Fruit fly (Drosophila melanogaster): ENCODE data around the gene CG17122.

The CG17122 gene

DNA sequence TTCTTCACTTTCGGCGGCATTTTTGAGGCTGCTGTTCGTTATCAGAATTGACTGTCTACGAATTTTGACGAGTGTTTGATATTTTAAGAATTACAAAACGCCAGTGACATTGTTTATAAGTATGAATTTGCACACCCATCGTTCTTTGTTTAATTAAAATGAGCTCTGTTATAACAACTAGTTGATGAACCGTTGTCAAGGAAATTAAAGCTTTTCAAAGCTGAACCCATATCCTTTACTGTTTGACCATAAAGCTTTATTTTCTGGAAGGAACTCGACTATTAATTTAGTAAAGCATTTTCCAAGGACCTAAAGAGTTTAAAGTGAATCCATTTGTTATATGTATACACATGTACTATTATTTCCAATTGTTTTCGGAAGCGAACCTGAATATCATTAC lies at the start of gene CG17122:
CG17122 (minus strand) TSS at position 101 of the 400 bp plus-strand sequence.
- TF ChIP-seq ems (GFP tag; optimal IDR thresholded peaks at IDR 0.05), result no peak
- no peak for TF ChIP-seq gsb-n (tag; optimal IDR thresholded peaks at IDR 0.05)
- no peak for TF ChIP-seq CG7357 (GFP tag; IDR thresholded peaks at IDR 0.05)
- TF ChIP-seq CG10431 (GFP tag; optimal IDR thresholded peaks at IDR 0.05), result no peak
- TF ChIP-seq mirr (GFP tag; optimal IDR thresholded peaks at IDR 0.05), result no peak
- TF ChIP-seq CG8359 (GFP tag; optimal IDR thresholded peaks at IDR 0.05; ENCODE audit: borderline replicate concordance), result no peak
- TF ChIP-seq C15 (GFP tag; IDR thresholded peaks at IDR 0.05), result no peak
- no peak for TF ChIP-seq CG33557 (GFP tag; optimal IDR thresholded peaks at IDR 0.05)
- TF ChIP-seq unc-4 (GFP tag; IDR thresholded peaks at IDR 0.05; ENCODE audit: partially characterized antibody), result no peak
- TF ChIP-seq Doc2 (GFP tag; IDR thresholded peaks at IDR 0.05), result no peak

DNA sequence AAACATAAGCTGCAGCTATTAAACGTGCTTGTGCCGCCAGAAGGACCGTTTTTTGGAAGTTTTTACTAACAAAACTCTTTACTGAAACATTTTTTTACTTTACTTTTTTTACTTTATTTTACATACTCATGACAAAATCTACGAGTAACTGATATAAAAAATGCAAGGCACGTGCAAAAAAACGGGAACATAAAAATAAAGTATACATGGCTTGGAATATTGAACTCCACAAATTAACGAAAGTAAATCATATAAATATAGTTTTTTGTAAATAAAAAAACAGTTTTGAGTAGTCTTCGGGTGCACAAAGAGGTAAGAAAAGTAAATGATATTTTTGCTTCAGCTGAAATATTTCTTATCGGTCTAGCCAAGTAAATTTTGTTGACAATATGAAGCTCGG lies 45.5 kb upstream of the CG17122 start, which contains the start of gene Spn77Bb:
Spn77Bb (plus strand) TSS at position 301 of the 400 bp plus-strand sequence.
- TF ChIP-seq bowl (GFP tag; IDR thresholded peaks at IDR 0.05) (no peak), CG9932 (GFP tag; IDR thresholded peaks at IDR 0.05) (no peak), CG4360 (GFP tag; IDR thresholded peaks at IDR 0.05) (no peak)

DNA sequence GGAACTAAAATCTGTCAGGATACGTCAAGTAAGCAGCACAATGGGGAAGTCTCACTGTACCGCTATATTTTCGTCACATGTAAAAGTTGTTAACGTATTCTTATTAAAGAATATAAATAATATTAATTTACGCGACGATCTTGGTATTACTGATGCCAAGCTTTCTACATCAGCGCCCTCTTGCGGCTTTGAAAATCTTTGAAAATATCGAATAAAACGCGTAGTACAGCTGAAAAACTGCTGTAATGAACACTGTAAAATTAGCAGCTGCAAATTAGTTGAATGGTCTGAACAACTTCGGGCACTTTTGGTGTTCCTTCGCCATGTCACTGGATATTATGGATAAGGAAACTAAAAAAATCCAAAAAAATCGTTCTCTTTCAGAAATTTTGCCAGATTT lies 44.9 kb upstream of the CG17122 start:
- TF ChIP-seq CG31388 (GFP tag; optimal IDR thresholded peaks at IDR 0.05), result no peak
- no peak for TF ChIP-seq sd (tag; optimal IDR thresholded peaks at IDR 0.05)
- no peak for TF ChIP-seq ro (GFP tag; IDR thresholded peaks at IDR 0.05)
- TF ChIP-seq Bgb (GFP tag; IDR thresholded peaks at IDR 0.05; ENCODE audit: partially characterized antibody), result peak; percentile 65
- peak; percentile 82 for TF ChIP-seq CG2199 (GFP tag; IDR thresholded peaks at IDR 0.05)
- TF ChIP-seq CG15073 (GFP tag; optimal IDR thresholded peaks at IDR 0.05), result no peak
- no peak for TF ChIP-seq fd3F (GFP tag; optimal IDR thresholded peaks at IDR 0.05)
- TF ChIP-seq Nf-YA (GFP tag; IDR thresholded peaks at IDR 0.05), result no peak
- TF ChIP-seq Atf3 (GFP tag; optimal IDR thresholded peaks at IDR 0.05), result no peak
- no peak for TF ChIP-seq mam (GFP tag; optimal IDR thresholded peaks at IDR 0.05)
- no peak for TF ChIP-seq Sox100B (GFP tag; optimal IDR thresholded peaks at IDR 0.05)
- TF ChIP-seq CG6791 (GFP tag; IDR thresholded peaks at IDR 0.05; ENCODE audit: partially characterized antibody), result peak; percentile 51; the same call in 2 of the 3 replicates
- TF ChIP-seq CG1024 (GFP tag; IDR thresholded peaks at IDR 0.05), result no peak
- no peak for TF ChIP-seq Dref (GFP tag; IDR thresholded peaks at IDR 0.05)
- no peak for TF ChIP-seq Med (GFP tag)
- peak; percentile 52 for TF ChIP-seq BEAF-32 (GFP tag; optimal IDR thresholded peaks at IDR 0.05)
- no peak for TF ChIP-seq CG17385 (GFP tag; optimal IDR thresholded peaks at IDR 0.05)
- peak; percentile 12 for TF ChIP-seq stwl (tag; optimal IDR thresholded peaks at IDR 0.05)
- TF ChIP-seq CG5180 (GFP tag; optimal IDR thresholded peaks at IDR 0.05), result no peak
- no peak for TF ChIP-seq onecut (GFP tag; IDR thresholded peaks at IDR 0.05)
- no peak for TF ChIP-seq CG42726 (GFP tag; IDR thresholded peaks at IDR 0.05; ENCODE audit: partially characterized antibody)
- TF ChIP-seq CG12942 (GFP tag; optimal IDR thresholded peaks at IDR 0.05), result no peak
- no peak for TF ChIP-seq Blimp-1 (GFP tag; optimal IDR thresholded peaks at IDR 0.05)
- no peak for TF ChIP-seq CG1832 (GFP tag; optimal IDR thresholded peaks at IDR 0.05)
- 0 out of 2 replicates have a peak, but pooled peaks have one; percentile 14 for TF ChIP-seq CG9932 (GFP tag; IDR thresholded peaks at IDR 0.05)
- no peak for TF ChIP-seq Drgx (GFP tag; IDR thresholded peaks at IDR 0.05)
- TF ChIP-seq bbx (GFP tag; IDR thresholded peaks at IDR 0.05; ENCODE audit: partially characterized antibody), result peak; percentile 43; the same call in 1 of the 2 replicates
- TF ChIP-seq CG16813 (GFP tag; IDR thresholded peaks at IDR 0.05; ENCODE audit: partially characterized antibody), result peak; percentile 53
- peak; percentile 42; the same call in 1 of the 3 replicates for TF ChIP-seq CG11456 (GFP tag; IDR thresholded peaks at IDR 0.05)
- no peak for TF ChIP-seq gem (tag; optimal IDR thresholded peaks at IDR 0.05)
- TF ChIP-seq CG10267 (tag; optimal IDR thresholded peaks at IDR 0.05), result no peak
- TF ChIP-seq CG15479 (GFP tag; optimal IDR thresholded peaks at IDR 0.05), result no peak
- TF ChIP-seq stc (GFP tag; IDR thresholded peaks at IDR 0.05), result no peak
- TF ChIP-seq corto (GFP tag; optimal IDR thresholded peaks at IDR 0.05), result no peak
- TF ChIP-seq CG13424 (tag; optimal IDR thresholded peaks at IDR 0.05), result no peak

All from whole organism, embryonic.